Worm (Caenorhabditis elegans) whole organism, L4 larva: ENCODE data around the gene F09F9.5.

ENCODE experiments used
- F49E8.2 ChIP-seq: sonication (generic microtip); optimal IDR thresholded peaks from 2 replicates; lab custom pipeline; 2016; ENCODE audit warnings: missing compliant biosample characterization, mild to moderate bottlenecking, missing genetic modification characterization, borderline replicate concordance
- Y5F2A.4 ChIP-seq: fragments of 200-800 bp; sonication (Bioruptor generic); optimal IDR thresholded peaks from 2 replicates; lab custom pipeline; 2018; ENCODE audit warnings: mild to moderate bottlenecking, missing genetic modification characterization, missing compliant biosample characterization
- ceh-82 ChIP-seq: sonication (generic microtip); optimal IDR thresholded peaks from 2 replicates; lab custom pipeline; 2017; ENCODE audit warnings: missing biosample characterization, missing genetic modification characterization
- lin-1 ChIP-seq: fragments of 200-800 bp; sonication (Bioruptor generic); IDR thresholded peaks from 2 replicates; pipeline ENCODE4 v1.3.6; 2022; ENCODE audit warnings: missing genetic modification reagents, missing genetic modification characterization, missing compliant biosample characterization
- mxl-3 ChIP-seq: fragments of 200-800 bp; sonication (Bioruptor generic); optimal IDR thresholded peaks from 2 replicates; lab custom pipeline; 2018; ENCODE audit warnings: mild to moderate bottlenecking, missing genetic modification characterization, missing compliant biosample characterization
- nhr-6 ChIP-seq: fragments of 150-350 bp; optimal IDR thresholded peaks from 2 replicates; lab custom pipeline; 2014; ENCODE audit warnings: missing biosample characterization, missing genetic modification characterization
- zag-1 ChIP-seq: fragments of 150-350 bp; optimal IDR thresholded peaks from 2 replicates; lab custom pipeline; 2014; ENCODE audit warnings: missing biosample characterization, missing genetic modification characterization
- zip-11 ChIP-seq: fragments of 200-800 bp; sonication (Bioruptor generic); IDR thresholded peaks from 2 replicates; pipeline ENCODE4 v1.3.6; 2022; ENCODE audit warnings: missing genetic modification characterization, missing compliant biosample characterization

ce11 chrX:4134855-4135254 is 17.1 kb downstream of the F09F9.5 start, which contains the start of gene ZK470.2:
- TF ChIP-seq zag-1 (tag; lab: Kevin White, UChicago): no peak
- TF ChIP-seq F49E8.2 (tag; lab: Kevin White, UChicago): no peak
- TF ChIP-seq Y5F2A.4 (GFP tag; lab: Kevin White, UChicago): no peak
- TF ChIP-seq mxl-3 (GFP tag; lab: Kevin White, UChicago): no peak
- no peak for TF ChIP-seq nhr-6 (tag; lab: Kevin White, UChicago)
- TF ChIP-seq ceh-82 (tag; lab: Kevin White, UChicago): no peak
- TF ChIP-seq lin-1 (GFP tag; lab: Robert Waterston, UW): no peak
- no peak for TF ChIP-seq zip-11
